Worm (Caenorhabditis elegans) whole organism, L1 larva: Measurements from ENCODE around the gene ttll-11.

ENCODE experiments used
- C04F5.9 ChIP-seq: sonication (generic microtip); optimal IDR thresholded peaks from 2 replicates; lab custom pipeline; 2016; ENCODE audit warnings: missing genetic modification characterization, missing compliant biosample characterization
- C16A3.4 ChIP-seq: fragments of 150-350 bp; optimal IDR thresholded peaks from 2 replicates; lab custom pipeline; 2014; ENCODE audit warnings: missing biosample characterization, missing genetic modification characterization
- C34B4.2 ChIP-seq: sonication (generic microtip); optimal IDR thresholded peaks from 2 replicates; lab custom pipeline; 2017; ENCODE audit warnings: mild to moderate bottlenecking, missing genetic modification characterization, missing compliant biosample characterization
- aha-1 ChIP-seq: fragments of 150-350 bp; optimal IDR thresholded peaks from 2 replicates; lab custom pipeline; 2014; ENCODE audit warnings: missing biosample characterization, missing genetic modification characterization
- alr-1 ChIP-seq: fragments of 200-800 bp; sonication (Bioruptor generic); optimal IDR thresholded peaks from 2 replicates; lab custom pipeline; 2018; ENCODE audit warnings: borderline replicate concordance, mild to moderate bottlenecking, missing genetic modification characterization, missing compliant biosample characterization
- aly-2 ChIP-seq: fragments of 150-350 bp; optimal IDR thresholded peaks from 2 replicates; lab custom pipeline; 2014; ENCODE audit warnings: missing biosample characterization, missing genetic modification characterization
- ama-1 ChIP-seq: fragments of 150-350 bp; optimal IDR thresholded peaks from 2 replicates; lab custom pipeline; 2014
- blmp-1 ChIP-seq: fragments of 150-350 bp; optimal IDR thresholded peaks from 2 replicates; lab custom pipeline; 2014; ENCODE audit warnings: missing biosample characterization, missing genetic modification characterization
- ceh-63 ChIP-seq: fragments of 200-800 bp; sonication (Bioruptor generic); optimal IDR thresholded peaks from 2 replicates; lab custom pipeline; 2018; ENCODE audit warnings: mild to moderate bottlenecking, missing genetic modification characterization, missing compliant biosample characterization
- ceh-82 ChIP-seq, 3 experiments: fragments of 150-350 bp in 1 of 3; sonication (generic microtip) in 2 of 3; optimal IDR thresholded peaks; 2 replicates each; lab custom pipeline; 2014 to 2017; ENCODE audit warnings: missing biosample characterization in 3 of 3, missing genetic modification characterization in 3 of 3
- ceh-90 ChIP-seq: sonication (generic microtip); optimal IDR thresholded peaks from 2 replicates; lab custom pipeline; 2016; ENCODE audit warnings: missing genetic modification characterization, missing compliant biosample characterization
- efl-1 ChIP-seq, 4 experiments: fragments of 150-350 bp; optimal IDR thresholded peaks in 3 of 4; peaks in 1 of 4; 1 replicate in 1 of 4; 2 replicates in 3 of 4; lab custom pipeline; 2014; ENCODE audit warnings: missing biosample characterization in 2 of 4, missing genetic modification characterization in 2 of 4, missing genetic modification reagents in 2 of 4
- egl-13 ChIP-seq: sonication (generic microtip); optimal IDR thresholded peaks from 2 replicates; lab custom pipeline; 2016; ENCODE audit warnings: missing genotype, missing genetic modification reagents, missing genetic modification characterization, missing compliant biosample characterization
- elt-2 ChIP-seq: sonication (generic microtip); optimal IDR thresholded peaks from 2 replicates; lab custom pipeline; 2016; ENCODE audit warnings: missing genetic modification characterization, mild to moderate bottlenecking, inconsistent platforms, missing compliant biosample characterization, missing genetic modification reagents
- elt-3 ChIP-seq, 6 experiments: fragments of 150-350 bp in 1 of 6; sonication (generic microtip); optimal IDR thresholded peaks; 2 replicates each; lab custom pipeline; 2017 to 2018; ENCODE audit warnings: missing biosample characterization in 6 of 6, missing genetic modification characterization in 6 of 6, inconsistent platforms in 1 of 6
- ets-5 ChIP-seq: fragments of 200-800 bp; sonication (Bioruptor generic); IDR thresholded peaks from 2 replicates; pipeline ENCODE4 v1.3.6; 2022; ENCODE audit warnings: missing genetic modification characterization, missing compliant biosample characterization
- fkh-4 ChIP-seq: sonication (generic microtip); optimal IDR thresholded peaks from 2 replicates; lab custom pipeline; 2016; ENCODE audit warnings: missing compliant biosample characterization, missing genetic modification characterization, borderline replicate concordance
- fos-1 ChIP-seq: fragments of 150-350 bp; optimal IDR thresholded peaks from 2 replicates; lab custom pipeline; 2014; ENCODE audit warnings: missing biosample characterization, missing genetic modification characterization
- hlh-17 ChIP-seq: fragments of 200-800 bp; sonication (Bioruptor generic); optimal IDR thresholded peaks from 2 replicates; lab custom pipeline; 2018; ENCODE audit warnings: missing genetic modification characterization, mild to moderate bottlenecking, missing compliant biosample characterization, moderate library complexity, borderline replicate concordance
- hlh-4 ChIP-seq: sonication (generic microtip); optimal IDR thresholded peaks from 2 replicates; lab custom pipeline; 2016; ENCODE audit warnings: mild to moderate bottlenecking, missing genetic modification characterization, missing compliant biosample characterization
- hpl-2 ChIP-seq: fragments of 150-350 bp; optimal IDR thresholded peaks from 2 replicates; lab custom pipeline; 2014; ENCODE audit warnings: missing biosample characterization, missing genetic modification reagents, missing genetic modification characterization
- irx-1 ChIP-seq: sonication (generic microtip); optimal IDR thresholded peaks from 2 replicates; lab custom pipeline; 2016; ENCODE audit warnings: missing genetic modification characterization, missing compliant biosample characterization
- lin-13 ChIP-seq: fragments of 150-350 bp; optimal IDR thresholded peaks from 2 replicates; lab custom pipeline; 2014; ENCODE audit warnings: missing biosample characterization, missing genetic modification reagents, missing genetic modification characterization
- lin-14 ChIP-seq: fragments of 200-800 bp; sonication (Bioruptor generic); optimal IDR thresholded peaks from 2 replicates; lab custom pipeline; 2018; ENCODE audit warnings: mild to moderate bottlenecking, missing genetic modification characterization, moderate library complexity, missing compliant biosample characterization
- lin-15B ChIP-seq: fragments of 150-350 bp; sonication (generic microtip); optimal IDR thresholded peaks from 3 replicates; lab custom pipeline; 2014; ENCODE audit warnings: missing biosample characterization, missing genetic modification characterization
- lin-39 ChIP-seq: fragments of 150-350 bp; optimal IDR thresholded peaks from 2 replicates; lab custom pipeline; 2014; ENCODE audit warnings: missing biosample characterization, missing genetic modification reagents, missing genetic modification characterization
- mdl-1 ChIP-seq, 2 experiments: fragments of 150-350 bp; optimal IDR thresholded peaks; 2 replicates each; lab custom pipeline; 2014 to 2017; ENCODE audit warnings: missing biosample characterization in 2 of 2, missing genetic modification characterization in 2 of 2, inconsistent platforms in 1 of 2
- mep-1 ChIP-seq: fragments of 150-350 bp; optimal IDR thresholded peaks from 2 replicates; lab custom pipeline; 2014; ENCODE audit warnings: missing biosample characterization, missing genetic modification characterization
- nhr-11 ChIP-seq: fragments of 150-350 bp; optimal IDR thresholded peaks from 2 replicates; lab custom pipeline; 2014; ENCODE audit warnings: missing biosample characterization, missing genetic modification characterization
- nhr-12 ChIP-seq: sonication (generic microtip); optimal IDR thresholded peaks from 2 replicates; lab custom pipeline; 2017; ENCODE audit warnings: missing biosample characterization, missing genetic modification characterization
- nhr-20 ChIP-seq: sonication (generic microtip); optimal IDR thresholded peaks from 2 replicates; lab custom pipeline; 2016; ENCODE audit warnings: mild to moderate bottlenecking, missing genetic modification characterization, missing compliant biosample characterization
- nhr-237 ChIP-seq: fragments of 150-350 bp; optimal IDR thresholded peaks from 2 replicates; lab custom pipeline; 2014; ENCODE audit warnings: missing biosample characterization, missing genetic modification characterization
- nhr-71 ChIP-seq: sonication (generic microtip); optimal IDR thresholded peaks from 2 replicates; lab custom pipeline; 2016; ENCODE audit warnings: mild to moderate bottlenecking, missing genetic modification characterization, moderate library complexity, missing compliant biosample characterization
- nhr-77 ChIP-seq: fragments of 150-350 bp; optimal IDR thresholded peaks from 2 replicates; lab custom pipeline; 2014; ENCODE audit warnings: missing biosample characterization, missing genetic modification characterization
- nhr-84 ChIP-seq: sonication (generic microtip); optimal IDR thresholded peaks from 2 replicates; lab custom pipeline; 2017; ENCODE audit warnings: missing biosample characterization, missing genetic modification characterization
- nhr-90 ChIP-seq: sonication (generic microtip); optimal IDR thresholded peaks from 2 replicates; lab custom pipeline; 2016; ENCODE audit warnings: mild to moderate bottlenecking, missing genetic modification characterization, missing compliant biosample characterization; ENCODE audit not compliant: poor library complexity
- pag-3 ChIP-seq: sonication (generic microtip); optimal IDR thresholded peaks from 2 replicates; lab custom pipeline; 2017; ENCODE audit warnings: missing genetic modification characterization, mild to moderate bottlenecking, missing compliant biosample characterization, antibody characterized with exemption, borderline replicate concordance; ENCODE audit not compliant: insufficient read depth
- pqm-1 ChIP-seq: sonication (generic microtip); optimal IDR thresholded peaks from 3 replicates; lab custom pipeline; 2017; ENCODE audit warnings: missing biosample characterization, missing genetic modification characterization
- rnt-1 ChIP-seq: sonication (generic microtip); optimal IDR thresholded peaks from 2 replicates; lab custom pipeline; 2016; ENCODE audit warnings: mild to moderate bottlenecking, missing genetic modification characterization, moderate library complexity, missing compliant biosample characterization
- snpc-4 ChIP-seq: fragments of 150-350 bp; optimal IDR thresholded peaks from 2 replicates; lab custom pipeline; 2014; ENCODE audit warnings: missing biosample characterization, missing genetic modification characterization
- sptf-1 ChIP-seq: fragments of 150-350 bp; optimal IDR thresholded peaks from 2 replicates; lab custom pipeline; 2014; ENCODE audit warnings: missing biosample characterization, missing genetic modification characterization
- tbx-2 ChIP-seq: sonication (generic microtip); optimal IDR thresholded peaks from 2 replicates; lab custom pipeline; 2016; ENCODE audit warnings: missing genetic modification characterization, missing compliant biosample characterization
- unc-62 ChIP-seq: fragments of 150-350 bp; optimal IDR thresholded peaks from 2 replicates; lab custom pipeline; 2014; ENCODE audit warnings: missing biosample characterization, missing genetic modification reagents, missing genetic modification characterization
- unc-86 ChIP-seq: sonication (generic microtip); optimal IDR thresholded peaks from 2 replicates; lab custom pipeline; 2016; ENCODE audit warnings: missing genetic modification characterization, missing compliant biosample characterization
- xbp-1 ChIP-seq: sonication (generic microtip); optimal IDR thresholded peaks from 2 replicates; lab custom pipeline; 2016; ENCODE audit warnings: missing genetic modification characterization, missing compliant biosample characterization
- zag-1 ChIP-seq: fragments of 150-350 bp; optimal IDR thresholded peaks from 2 replicates; lab custom pipeline; 2014; ENCODE audit warnings: missing biosample characterization, missing genetic modification characterization
- zip-4 ChIP-seq: fragments of 200-800 bp; sonication (Bioruptor generic); optimal IDR thresholded peaks from 2 replicates; lab custom pipeline; 2018; ENCODE audit warnings: mild to moderate bottlenecking, missing genetic modification characterization, moderate library complexity, missing compliant biosample characterization
- ztf-4 ChIP-seq: fragments of 150-350 bp; optimal IDR thresholded peaks from 2 replicates; lab custom pipeline; 2014; ENCODE audit warnings: missing biosample characterization, missing genetic modification characterization

The ttll-11 gene

DNA sequence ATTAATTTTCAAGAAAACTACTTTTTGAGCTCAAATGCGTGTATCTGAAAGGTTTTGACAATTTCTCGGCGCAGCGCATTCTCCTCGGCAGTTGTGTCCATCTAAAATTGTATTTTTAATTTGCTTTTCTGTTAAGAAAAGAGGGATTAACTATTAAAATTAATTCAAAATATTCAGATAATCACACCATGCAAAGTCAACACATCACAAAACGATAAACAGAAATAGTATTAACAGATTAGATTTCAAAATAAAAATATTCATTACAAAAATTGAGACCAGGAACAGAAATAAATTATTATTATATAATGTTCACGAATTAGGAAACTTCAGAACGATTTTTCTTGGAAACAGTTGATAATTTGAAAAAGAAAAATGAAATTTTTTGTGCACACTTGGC lies 11.0 kb upstream of the ttll-11 start, which contains the start of gene pole-2:
Gene pole-2 (minus strand): TSS at position 101 of the 400 bp plus-strand sequence.
- no peak for TF ChIP-seq egl-13
- no peak for TF ChIP-seq ets-5 (GFP tag; lab: Robert Waterston, UW)
- TF ChIP-seq nhr-71 (tag; lab: Kevin White, UChicago) = no peak
- no peak for TF ChIP-seq blmp-1
- no peak for TF ChIP-seq nhr-20 (tag; lab: Kevin White, UChicago)
- no peak for TF ChIP-seq fkh-4
- no peak for TF ChIP-seq ama-1 (lab: Kevin White, UChicago)
- no peak for TF ChIP-seq ztf-4
- TF ChIP-seq C16A3.4 = no peak
- no peak for TF ChIP-seq irx-1 (tag; lab: Kevin White, UChicago)
- TF ChIP-seq sptf-1 (tag; lab: Kevin White, UChicago) = no peak
- no peak for TF ChIP-seq elt-3 (tag; optimal IDR thresholded peaks at IDR 0.05; lab: Kevin White, UChicago)
- TF ChIP-seq nhr-84 (tag; lab: Kevin White, UChicago) = no peak
- TF ChIP-seq hlh-17 (GFP tag; lab: Kevin White, UChicago) = no peak
- TF ChIP-seq alr-1 (tag; lab: Kevin White, UChicago) = no peak
- no peak for TF ChIP-seq hlh-4 (tag; lab: Kevin White, UChicago)
- TF ChIP-seq lin-15B (tag; lab: Kevin White, UChicago) = no peak
- TF ChIP-seq tbx-2 (tag; lab: Kevin White, UChicago) = no peak
- no peak for TF ChIP-seq hpl-2

DNA sequence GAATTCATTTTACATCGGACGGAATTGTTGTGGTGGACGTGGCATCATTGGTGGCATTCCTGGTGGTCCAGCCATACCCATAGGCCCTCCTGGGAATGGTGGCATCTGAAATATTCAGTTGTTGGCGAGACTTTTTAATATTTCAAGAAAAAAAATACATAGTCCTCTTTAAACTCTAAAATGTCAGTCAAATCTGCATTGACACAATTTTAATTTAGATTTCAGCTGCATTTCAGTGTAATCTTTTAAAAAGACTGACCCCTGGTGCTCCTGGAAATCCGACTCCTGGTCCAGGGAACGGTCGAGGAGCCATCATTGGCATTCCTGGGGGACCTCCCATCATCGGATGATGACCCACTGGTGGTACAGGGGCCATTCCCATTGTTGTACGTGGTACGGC lies 10.6 kb upstream of the ttll-11 start:
- TF ChIP-seq efl-1 (optimal IDR thresholded peaks at IDR 0.05; lab: Kevin White, UChicago) (no peak), efl-1 (GFP tag; optimal IDR thresholded peaks at IDR 0.05 in 1 of 2; lab: Kevin White, UChicago) (peak in 1 of 2 experiments; percentile 67), aha-1 (tag; lab: Kevin White, UChicago) (no peak)
- TF ChIP-seq, all 84 proteins: peak for 1

DNA sequence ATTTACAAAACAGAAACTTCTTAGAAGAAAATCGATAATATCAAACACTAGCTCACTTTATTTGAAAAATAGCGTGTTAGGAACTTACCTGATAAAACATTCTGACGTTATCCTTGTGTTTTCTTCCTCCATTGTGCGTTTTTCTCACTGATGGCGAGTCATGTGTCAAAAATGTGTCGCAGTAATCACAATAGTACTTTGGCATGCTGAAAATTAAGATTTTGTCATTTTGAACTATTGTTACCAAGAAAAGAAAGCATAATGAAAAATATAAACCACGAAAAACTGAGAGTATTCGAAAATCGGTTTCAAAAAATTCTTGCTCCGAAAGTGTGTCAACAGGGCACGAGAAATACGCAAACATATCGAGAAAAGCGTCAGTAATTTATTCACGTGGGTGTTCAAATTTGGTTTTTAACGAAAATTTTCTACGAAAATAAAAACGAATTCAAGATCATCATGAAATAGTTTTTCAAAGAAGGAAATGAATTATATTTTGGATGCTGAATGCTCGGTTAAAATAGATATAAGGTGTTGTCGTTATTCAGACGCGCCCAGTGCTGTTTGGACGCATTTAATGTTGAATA lies 9.8 kb upstream of the ttll-11 start, which contains the start of gene snrp-3:
Gene snrp-3 (minus strand): TSS at position 206 of the 587 bp plus-strand sequence.
- TF ChIP-seq nhr-90 (peak; percentile 79), rnt-1 (peak; percentile 89), ceh-90 (tag; lab: Kevin White, UChicago) (peak; percentile 7), lin-39 (tag; lab: Kevin White, UChicago) (peak; percentile 91), efl-1 (optimal IDR thresholded peaks at IDR 0.05; lab: Kevin White, UChicago) (peak; percentile 87 to 96), efl-1 (GFP tag; optimal IDR thresholded peaks at IDR 0.05 in 1 of 2; lab: Kevin White, UChicago) (peak; percentile 95 to 100), nhr-11 (tag; lab: Kevin White, UChicago) (peak; percentile 80), mdl-1 (tag; optimal IDR thresholded peaks at IDR 0.05; lab: Kevin White, UChicago) (peak in 1 of 2 experiments; percentile 83), pqm-1 (no peak), snpc-4 (tag; lab: Kevin White, UChicago) (peak; percentile 67), unc-86 (tag; lab: Kevin White, UChicago) (peak; percentile 82), aly-2 (peak; percentile 86), ama-1 (lab: Kevin White, UChicago) (peak; percentile 67), zag-1 (tag; lab: Kevin White, UChicago) (peak; percentile 82), lin-14 (GFP tag; lab: Kevin White, UChicago) (peak; percentile 83), nhr-237 (tag; lab: Kevin White, UChicago) (no peak), nhr-12 (tag; lab: Kevin White, UChicago) (no peak), fos-1 (tag; lab: Kevin White, UChicago) (peak; percentile 87), unc-62 (GFP tag; lab: Kevin White, UChicago) (no peak), C04F5.9 (tag; lab: Kevin White, UChicago) (peak; percentile 55), egl-13 (peak; percentile 32), nhr-77 (tag; lab: Kevin White, UChicago) (peak; percentile 69), ceh-82 (tag; optimal IDR thresholded peaks at IDR 0.05; lab: Kevin White, UChicago) (peak; percentile 80 to 87 (median 81)), pag-3 (tag; lab: Kevin White, UChicago) (no peak), elt-2 (tag; lab: Kevin White, UChicago) (peak; percentile 60), xbp-1 (peak; percentile 85), ceh-63 (no peak), mep-1 (tag; lab: Kevin White, UChicago) (peak; percentile 97), C34B4.2 (tag; lab: Kevin White, UChicago) (no peak), lin-13 (GFP tag; lab: Kevin White, UChicago) (peak; percentile 85), blmp-1 (peak; percentile 68), zip-4 (peak; percentile 66), C16A3.4 (peak; percentile 92), nhr-71 (tag; lab: Kevin White, UChicago) (peak; percentile 93), lin-15B (tag; lab: Kevin White, UChicago) (peak; percentile 77)
